Worm (Caenorhabditis elegans) whole organism, midembryonic: ENCODE data around the gene sir-2.3.

Experiments
- T22C8.4 ChIP-seq: fragments of 200-800 bp; sonication (Bioruptor generic); IDR thresholded peaks from 2 replicates; pipeline ENCODE4 v1.3.6; 2022; ENCODE audit warnings: missing genetic modification characterization, missing compliant biosample characterization
- flt-1 ChIP-seq: fragments of 200-800 bp; sonication (Bioruptor generic); IDR thresholded peaks from 2 replicates; pipeline ENCODE4 v1.3.6; 2022; ENCODE audit warnings: missing genetic modification characterization, missing compliant biosample characterization
- tab-1 ChIP-seq: fragments of 200-800 bp; sonication (Bioruptor generic); IDR thresholded peaks from 2 replicates; pipeline ENCODE4 v1.3.6; 2022; ENCODE audit warnings: missing genetic modification characterization, missing compliant biosample characterization
- ztf-29 ChIP-seq: fragments of 200-800 bp; sonication (Bioruptor generic); IDR thresholded peaks from 2 replicates; pipeline ENCODE4 v1.3.6; 2022; ENCODE audit warnings: missing genetic modification reagents, missing genetic modification characterization, missing compliant biosample characterization

ce11 chrX:13308745-13309144 is 22.7 kb upstream of the sir-2.3 start, which contains the start of gene srxa-8:
- TF ChIP-seq T22C8.4 (GFP tag; lab: Robert Waterston, UW) (no peak), tab-1 (GFP tag; lab: Robert Waterston, UW) (no peak), ztf-29 (GFP tag; lab: Robert Waterston, UW) (no peak), flt-1 (GFP tag; lab: Robert Waterston, UW) (no peak)
